Worm (Caenorhabditis elegans) whole organism, young adult: Measurements from ENCODE around the gene D1086.6.
A peak's percentile ranks its signal among the peaks of the same experiment; 100 is the strongest.
"Not testable (repeated sequence)": the region's sequence is repeated elsewhere in the genome, so short reads cannot be mapped to it uniquely, and the experiment has no call there.

Experiments used
- F49E8.2 ChIP-seq: sonication (generic microtip); optimal IDR thresholded peaks from 3 replicates; lab custom pipeline; 2017; ENCODE audit warnings: missing genetic modification characterization, mild to moderate bottlenecking, missing compliant biosample characterization, antibody characterized with exemption, moderate library complexity; ENCODE audit not compliant: insufficient read depth
- T26A5.8 ChIP-seq: sonication (generic microtip); optimal IDR thresholded peaks from 2 replicates; lab custom pipeline; 2016; ENCODE audit warnings: missing genetic modification characterization, missing compliant biosample characterization
- bed-1 ChIP-seq: fragments of 200-800 bp; sonication (Bioruptor generic); IDR thresholded peaks from 2 replicates; pipeline ENCODE4 v1.3.6; 2022; ENCODE audit warnings: missing genetic modification reagents, missing genetic modification characterization, missing compliant biosample characterization
- efl-1 ChIP-seq: fragments of 150-350 bp; optimal IDR thresholded peaks from 2 replicates; lab custom pipeline; 2014; ENCODE audit warnings: missing biosample characterization, missing genetic modification reagents, missing genetic modification characterization
- hrde-1 ChIP-seq: sonication (generic microtip); optimal IDR thresholded peaks from 2 replicates; lab custom pipeline; 2016; ENCODE audit warnings: missing genetic modification characterization, mild to moderate bottlenecking, missing compliant biosample characterization, moderate library complexity, missing genotype, missing genetic modification reagents, borderline replicate concordance
- nfya-1 ChIP-seq: sonication (generic microtip); optimal IDR thresholded peaks from 2 replicates; lab custom pipeline; 2017; ENCODE audit warnings: antibody characterized with exemption, missing compliant biosample characterization, missing genetic modification characterization, borderline replicate concordance; ENCODE audit not compliant: insufficient read depth
- nhr-90 ChIP-seq: sonication (generic microtip); optimal IDR thresholded peaks from 2 replicates; lab custom pipeline; 2016; ENCODE audit warnings: missing genotype, mild to moderate bottlenecking, missing genetic modification characterization, missing compliant biosample characterization
- snpc-4 ChIP-seq, 5 experiments: fragments of 150-350 bp in 1 of 5; sonication (generic microtip) in 4 of 5; optimal IDR thresholded peaks; 2 replicates each; lab custom pipeline; 2014 to 2018; ENCODE audit warnings: missing genetic modification characterization in 5 of 5, missing biosample characterization in 3 of 5, antibody characterized with exemption in 2 of 5, mild to moderate bottlenecking in 2 of 5, missing compliant biosample characterization in 2 of 5, missing genotype in 2 of 5, moderate library complexity in 2 of 5, missing genetic modification reagents in 1 of 5
- unc-130 ChIP-seq: sonication (generic microtip); optimal IDR thresholded peaks from 2 replicates; lab custom pipeline; 2016; ENCODE audit warnings: missing genetic modification reagents, missing genetic modification characterization, missing compliant biosample characterization
- zfh-2 ChIP-seq: fragments of 200-800 bp; sonication (Bioruptor generic); conservative IDR thresholded peaks from 2 replicates; pipeline ENCODE4 v1.3.6; 2022; ENCODE audit warnings: missing genetic modification reagents, missing genetic modification characterization, missing compliant biosample characterization

DNA sequence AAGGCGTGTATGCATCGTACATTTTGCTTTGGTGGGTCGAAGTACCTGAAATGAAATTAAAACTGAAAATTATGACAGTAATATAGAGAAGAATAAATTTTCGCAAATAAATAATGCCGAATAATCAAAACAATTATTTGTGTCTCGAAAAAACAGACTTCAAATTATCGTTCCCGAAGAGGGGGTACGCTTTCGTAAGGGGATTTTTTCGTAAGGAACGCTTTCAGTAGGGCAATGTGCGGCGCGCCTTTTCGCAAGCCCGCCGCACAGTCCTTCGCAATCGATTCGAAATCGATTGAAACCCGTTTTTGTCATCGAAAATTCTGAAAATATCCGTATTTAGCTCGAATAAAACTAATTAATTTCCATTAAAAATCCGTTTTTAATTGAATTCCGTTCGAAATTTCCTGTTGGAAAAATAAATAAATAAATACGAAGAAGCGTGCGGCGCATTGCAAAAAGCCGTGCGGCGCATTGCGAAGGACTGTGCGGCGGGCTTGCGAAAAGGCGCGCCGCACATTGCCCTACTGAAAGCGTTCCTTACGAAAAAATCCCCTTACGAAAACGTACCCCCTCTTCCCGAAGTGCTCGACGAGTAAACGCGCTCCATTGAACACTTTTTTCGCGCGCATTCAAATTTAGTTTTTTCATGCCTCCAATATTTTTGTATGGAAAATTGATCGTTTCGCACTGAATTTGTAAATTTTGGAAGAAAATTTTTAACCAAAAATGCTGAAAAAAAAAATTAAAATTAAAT, 41.1 kb upstream of the D1086.6 start, which contains the start of gene vps-39:
- TF ChIP-seq zfh-2; unc-130 (GFP tag; lab: Kevin White, UChicago); snpc-4 (GFP tag; optimal IDR thresholded peaks at IDR 0.05; lab: Kevin White, UChicago); nfya-1 (tag; lab: Kevin White, UChicago); hrde-1; nhr-90 (tag; lab: Kevin White, UChicago); T26A5.8 (tag; lab: Kevin White, UChicago); efl-1 (GFP tag; lab: Kevin White, UChicago); bed-1; F49E8.2 (tag; lab: Kevin White, UChicago): not testable (repeated sequence)
- peak in 2 of 4 experiments; percentile 61 to 67 for TF ChIP-seq snpc-4 (tag; optimal IDR thresholded peaks at IDR 0.05; lab: Kevin White, UChicago)
